Worm (Caenorhabditis elegans): ENCODE data around the gene his-6.

DNA sequence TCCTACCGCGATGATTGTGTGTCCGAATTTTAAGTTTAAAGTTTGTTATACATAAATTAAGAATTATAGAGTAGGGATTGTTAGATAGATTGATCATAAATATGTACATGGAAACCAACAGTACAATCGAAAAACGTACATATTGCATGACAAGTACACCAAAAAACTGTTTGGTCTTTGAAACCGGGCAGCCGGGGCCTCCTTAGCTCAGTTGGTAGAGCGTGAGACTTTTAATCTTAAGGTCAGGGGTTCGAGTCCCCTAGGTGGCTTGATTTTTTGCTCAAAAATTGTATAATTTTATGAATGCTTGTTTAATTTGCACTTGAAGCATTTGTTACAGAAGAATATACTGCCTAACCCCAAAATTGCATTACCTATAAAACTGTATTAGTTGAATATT is 39.7 kb downstream of the his-6 start:
- TF ChIP-seq ztf-11 (tag; optimal IDR thresholded peaks at IDR 0.05) (no peak), ceh-82 (tag; optimal IDR thresholded peaks at IDR 0.05) (no peak), ZK546.5 (tag; optimal IDR thresholded peaks at IDR 0.05) (no peak)
